Worm (Caenorhabditis elegans): ENCODE results near the gene ddx-23.

ddx-23 gene

ce11 chrIII:5892909-5893308 is 39.8 kb upstream of the ddx-23 start:
- TF ChIP-seq pha-4 (tag; optimal IDR thresholded peaks at IDR 0.05) (peak; percentile 63), chd-7 (tag; optimal IDR thresholded peaks at IDR 0.05) (no peak)

ce11 chrIII:5888675-5889074 is 35.6 kb upstream of the ddx-23 start, which contains the start of gene C28H8.8:
Gene C28H8.8, minus strand, starts transcription at chrIII:5888775.
- TF ChIP-seq nhr-90 (tag; optimal IDR thresholded peaks at IDR 0.05): no peak
- TF ChIP-seq lsl-1 (GFP tag; optimal IDR thresholded peaks at IDR 0.05): no peak
- no peak for TF ChIP-seq tbp1 (GFP tag; optimal IDR thresholded peaks at IDR 0.05)
- TF ChIP-seq attf-5 (GFP tag; optimal IDR thresholded peaks at IDR 0.05): no peak
- TF ChIP-seq madf-3 (GFP tag; IDR thresholded peaks at IDR 0.05): no peak
- no peak for TF ChIP-seq die-1 (tag; optimal IDR thresholded peaks at IDR 0.05)
- TF ChIP-seq rec-8 (tag; optimal IDR thresholded peaks at IDR 0.05): no peak
- TF ChIP-seq F39B2.1 (GFP tag; IDR thresholded peaks at IDR 0.05): no peak
- no peak for TF ChIP-seq lin-40 (tag; optimal IDR thresholded peaks at IDR 0.05)
- no peak for TF ChIP-seq lin-26 (GFP tag; IDR thresholded peaks at IDR 0.05)
- no peak for TF ChIP-seq egl-18 (GFP tag; IDR thresholded peaks at IDR 0.05)
- TF ChIP-seq ztf-3 (GFP tag; optimal IDR thresholded peaks at IDR 0.05): no peak
- no peak for TF ChIP-seq repo-1 (tag; optimal IDR thresholded peaks at IDR 0.05)
- TF ChIP-seq aptf-2 (GFP tag; conservative IDR thresholded peaks at IDR 0.05): no peak
- TF ChIP-seq pbrm-1 (GFP tag; IDR thresholded peaks at IDR 0.05): no peak
- no peak for TF ChIP-seq C17E4.6 (GFP tag; IDR thresholded peaks at IDR 0.05)
- TF ChIP-seq lir-1 (GFP tag; conservative IDR thresholded peaks at IDR 0.05): no peak
- TF ChIP-seq snpc-1.3 (tag; optimal IDR thresholded peaks at IDR 0.05; ENCODE audit: insufficient read depth): no peak
- no peak for TF ChIP-seq ama-1 (optimal IDR thresholded peaks at IDR 0.05)
- TF ChIP-seq ama-1 (GFP tag; optimal IDR thresholded peaks at IDR 0.05): no peak

DNA sequence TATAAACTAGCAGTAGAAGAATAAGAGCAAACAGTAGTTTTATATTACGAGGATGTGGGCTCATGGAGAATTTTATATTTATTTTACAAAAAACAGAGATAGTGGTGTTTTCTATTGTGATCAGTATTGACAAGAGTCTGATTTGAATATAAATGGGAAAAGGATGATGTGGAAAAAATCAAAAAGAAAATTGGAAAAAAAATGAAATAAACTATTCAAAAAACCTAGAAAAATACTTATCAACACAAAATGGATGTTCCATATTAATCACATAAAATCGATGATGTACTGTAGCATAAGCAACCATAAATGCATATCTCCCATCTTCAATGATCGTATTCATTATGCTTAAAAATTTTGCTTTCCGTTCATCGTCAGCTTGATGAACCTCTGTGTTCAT is 33.8 kb upstream of the ddx-23 start, which contains the start of gene C28H8.7:
Gene C28H8.7, minus strand, starts transcription at position 101 of the 400 bp plus-strand sequence.
- TF ChIP-seq ceh-40 (GFP tag; IDR thresholded peaks at IDR 0.05): no peak
- no peak for TF ChIP-seq egl-18 (GFP tag; IDR thresholded peaks at IDR 0.05)
- TF ChIP-seq ZK185.1 (tag; optimal IDR thresholded peaks at IDR 0.05; ENCODE audit: poor library complexity, severe bottlenecking): no peak
- no peak for TF ChIP-seq snpc-4 (GFP tag; optimal IDR thresholded peaks at IDR 0.05)
- no peak for TF ChIP-seq snpc-4 (tag; optimal IDR thresholded peaks at IDR 0.05)
- no peak for TF ChIP-seq F55B11.4 (tag; optimal IDR thresholded peaks at IDR 0.05; ENCODE audit: borderline replicate concordance, insufficient read depth)
- TF ChIP-seq gei-17 (GFP tag; optimal IDR thresholded peaks at IDR 0.05): no peak
- TF ChIP-seq nfya-2 (GFP tag; IDR thresholded peaks at IDR 0.05): no peak
- no peak for TF ChIP-seq ceh-91 (GFP tag; IDR thresholded peaks at IDR 0.05)
- no peak for TF ChIP-seq ccch-3 (GFP tag; optimal IDR thresholded peaks at IDR 0.05)
- TF ChIP-seq snpc-1.1 (tag; optimal IDR thresholded peaks at IDR 0.05; ENCODE audit: insufficient read depth): no peak
- TF ChIP-seq Y79H2A.3 (GFP tag; conservative IDR thresholded peaks at IDR 0.05): no peak
- TF ChIP-seq tlf-1 (GFP tag; optimal IDR thresholded peaks at IDR 0.05): no peak
- TF ChIP-seq lin-26 (GFP tag; IDR thresholded peaks at IDR 0.05): no peak
- no peak for TF ChIP-seq mcd-1 (GFP tag; IDR thresholded peaks at IDR 0.05)
- no peak for TF ChIP-seq K11D2.4 (GFP tag; IDR thresholded peaks at IDR 0.05)
- no peak for TF ChIP-seq F33H1.4 (GFP tag; IDR thresholded peaks at IDR 0.05)
- TF ChIP-seq sdz-38 (tag; optimal IDR thresholded peaks at IDR 0.05): no peak
- no peak for TF ChIP-seq nhr-120 (GFP tag; IDR thresholded peaks at IDR 0.05)
- no peak for TF ChIP-seq ztf-26 (tag; optimal IDR thresholded peaks at IDR 0.05)

Data from whole organism, young adult.